Worm (Caenorhabditis elegans): Measurements from ENCODE around the gene F53F4.2.

Gene F53F4.2

DNA sequence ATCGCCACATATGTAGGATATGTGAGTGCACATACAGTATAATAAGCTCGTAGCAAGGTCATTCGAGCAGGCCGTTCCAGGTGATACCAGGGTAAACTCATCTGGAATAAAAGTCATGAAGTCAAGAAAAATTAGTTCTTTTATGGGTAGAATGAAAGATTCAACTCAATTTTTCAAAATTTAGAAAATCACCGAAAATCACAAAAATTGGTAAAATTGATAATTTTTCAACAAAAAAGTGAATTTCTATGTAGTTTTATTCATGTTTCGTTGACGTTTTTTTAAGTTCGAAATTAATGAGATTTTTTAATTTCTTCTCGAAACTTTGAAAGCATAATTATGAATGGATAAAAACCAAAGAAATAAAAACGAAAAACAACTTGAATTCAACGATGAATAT, 32.3 kb upstream of the F53F4.2 start, which contains the start of gene F53F4.16:
F53F4.16 (minus strand) TSS at position 101 of the 400 bp plus-strand sequence.
- TF ChIP-seq hmg-4 (GFP tag; optimal IDR thresholded peaks at IDR 0.05) (no peak), sea-1 (GFP tag; conservative IDR thresholded peaks at IDR 0.05) (no peak), tra-4 (tag; optimal IDR thresholded peaks at IDR 0.05) (no peak)

- no peak for TF ChIP-seq sea-1 (GFP tag; conservative IDR thresholded peaks at IDR 0.05)
- TF ChIP-seq ets-7 (tag; optimal IDR thresholded peaks at IDR 0.05) = no peak
- TF ChIP-seq tbx-37 (GFP tag; conservative IDR thresholded peaks at IDR 0.05) = no peak
- no peak for TF ChIP-seq hmg-4 (GFP tag; optimal IDR thresholded peaks at IDR 0.05)
These were observed 31.3 kb upstream of the F53F4.2 start, which contains the start of gene F53F4.15 for ce11 chrV:13620676-13621075. F53F4.15 (plus strand) TSS chrV:13620976.

ce11 chrV:13619752-13620151, 30.4 kb upstream of the F53F4.2 start, which contains the start of gene srd-11:
srd-11 (minus strand) TSS chrV:13619852.
- no peak for TF ChIP-seq ceh-36 (tag; optimal IDR thresholded peaks at IDR 0.05)

DNA sequence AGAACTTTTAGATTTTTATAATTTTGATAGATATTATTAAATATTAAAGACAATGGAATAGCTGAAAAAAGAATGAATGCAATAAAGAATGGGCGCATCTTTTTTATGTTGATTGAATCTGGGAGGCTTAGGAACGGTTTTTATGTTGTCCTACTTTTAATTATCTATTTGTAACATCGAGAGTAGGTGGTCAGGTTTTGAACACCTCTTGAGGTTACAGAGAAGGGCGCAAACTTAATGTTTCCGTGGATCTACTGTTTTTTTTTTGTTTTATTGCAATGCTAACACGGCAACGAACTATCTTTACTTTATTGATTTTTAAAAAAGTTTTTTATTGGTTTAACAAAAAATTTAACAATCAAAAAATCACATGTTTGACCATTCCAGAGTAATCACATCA, 24.5 kb upstream of the F53F4.2 start, which contains the start of gene F53F4.7:
F53F4.7 (minus strand) TSS at position 101 of the 400 bp plus-strand sequence.
- TF ChIP-seq tbx-11 (GFP tag; IDR thresholded peaks at IDR 0.05) = no peak
- TF ChIP-seq ama-1 (optimal IDR thresholded peaks at IDR 0.05) = no peak
- TF ChIP-seq scrt-1 (GFP tag; IDR thresholded peaks at IDR 0.05) = no peak
- TF ChIP-seq aly-1 (tag; optimal IDR thresholded peaks at IDR 0.05) = no peak
- TF ChIP-seq tra-4 (tag; optimal IDR thresholded peaks at IDR 0.05) = no peak

ce11 chrV:13611782-13612181, 22.4 kb upstream of the F53F4.2 start, which contains the start of gene spig-9:
spig-9 (minus strand) TSS chrV:13611882.
- TF ChIP-seq ceh-13 (GFP tag; optimal IDR thresholded peaks at IDR 0.05) (no peak), tbx-11 (GFP tag; IDR thresholded peaks at IDR 0.05) (no peak), tbx-37 (GFP tag; conservative IDR thresholded peaks at IDR 0.05) (no peak), B0310.2 (tag; optimal IDR thresholded peaks at IDR 0.05) (no peak), aly-1 (tag; optimal IDR thresholded peaks at IDR 0.05) (no peak), scrt-1 (GFP tag; IDR thresholded peaks at IDR 0.05) (no peak), ets-7 (tag; optimal IDR thresholded peaks at IDR 0.05) (no peak), tra-4 (tag; optimal IDR thresholded peaks at IDR 0.05) (no peak), flt-1 (GFP tag; IDR thresholded peaks at IDR 0.05) (no peak), hmg-4 (GFP tag; optimal IDR thresholded peaks at IDR 0.05) (no peak), hmbx-1 (tag; optimal IDR thresholded peaks at IDR 0.05) (no peak), ceh-36 (tag; optimal IDR thresholded peaks at IDR 0.05) (no peak), hnd-1 (tag; optimal IDR thresholded peaks at IDR 0.05) (no peak), sea-1 (GFP tag; conservative IDR thresholded peaks at IDR 0.05) (no peak), pes-1 (GFP tag; IDR thresholded peaks at IDR 0.05) (no peak)

DNA sequence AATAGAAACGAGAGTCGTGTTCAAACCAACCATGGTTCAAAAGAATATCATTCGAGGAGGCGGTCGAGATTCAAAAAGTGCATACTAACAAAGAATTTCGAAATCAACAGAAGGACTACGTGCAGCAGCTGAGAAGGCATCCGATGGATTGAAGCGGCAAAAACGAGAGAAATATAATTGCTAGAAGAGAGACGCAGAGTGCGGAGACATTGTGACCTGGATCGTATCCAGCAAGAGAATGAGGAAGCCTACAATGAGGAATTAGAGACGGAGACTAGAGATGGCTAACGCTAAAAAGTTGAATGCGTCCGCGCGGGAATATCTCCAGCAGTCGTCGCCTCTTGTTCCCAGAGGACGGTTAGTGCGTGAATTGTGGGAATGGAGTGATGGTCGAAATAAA, 20.4 kb upstream of the F53F4.2 start:
- TF ChIP-seq sea-1 (GFP tag; conservative IDR thresholded peaks at IDR 0.05) (no peak), ama-1 (optimal IDR thresholded peaks at IDR 0.05) (no peak), tbx-37 (GFP tag; conservative IDR thresholded peaks at IDR 0.05) (no peak), B0310.2 (tag; optimal IDR thresholded peaks at IDR 0.05) (no peak), scrt-1 (GFP tag; IDR thresholded peaks at IDR 0.05) (no peak), ceh-13 (GFP tag; optimal IDR thresholded peaks at IDR 0.05) (no peak), tbx-11 (GFP tag; IDR thresholded peaks at IDR 0.05) (no peak), aly-1 (tag; optimal IDR thresholded peaks at IDR 0.05) (no peak), hnd-1 (tag; optimal IDR thresholded peaks at IDR 0.05) (no peak), ceh-36 (tag; optimal IDR thresholded peaks at IDR 0.05) (no peak), ets-7 (tag; optimal IDR thresholded peaks at IDR 0.05) (no peak), tra-4 (tag; optimal IDR thresholded peaks at IDR 0.05) (no peak), hmg-4 (GFP tag; optimal IDR thresholded peaks at IDR 0.05) (no peak), pes-1 (GFP tag; IDR thresholded peaks at IDR 0.05) (no peak), hmbx-1 (tag; optimal IDR thresholded peaks at IDR 0.05) (no peak), flt-1 (GFP tag; IDR thresholded peaks at IDR 0.05) (no peak), F13C5.2 (tag; optimal IDR thresholded peaks at IDR 0.05) (no peak)

- TF ChIP-seq hmg-4 (GFP tag; optimal IDR thresholded peaks at IDR 0.05) = no peak
- no peak for TF ChIP-seq ets-7 (tag; optimal IDR thresholded peaks at IDR 0.05)
- TF ChIP-seq pes-1 (GFP tag; IDR thresholded peaks at IDR 0.05) = no peak
These were observed 19.1 kb upstream of the F53F4.2 start for ce11 chrV:13608486-13608885.

ce11 chrV:13606651-13607242, 17.4 kb upstream of the F53F4.2 start, which contains the start of gene fmo-4:
fmo-4 (minus strand) TSS chrV:13606701.
- TF ChIP-seq ets-7 (tag; optimal IDR thresholded peaks at IDR 0.05) = no peak
- TF ChIP-seq sea-1 (GFP tag; conservative IDR thresholded peaks at IDR 0.05) = no peak
- no peak for TF ChIP-seq flt-1 (GFP tag; IDR thresholded peaks at IDR 0.05)
- no peak for TF ChIP-seq tbx-11 (GFP tag; IDR thresholded peaks at IDR 0.05)
- TF ChIP-seq F13C5.2 (tag; optimal IDR thresholded peaks at IDR 0.05) = no peak
- no peak for TF ChIP-seq ama-1 (optimal IDR thresholded peaks at IDR 0.05)
- TF ChIP-seq aly-1 (tag; optimal IDR thresholded peaks at IDR 0.05) = no peak
- TF ChIP-seq pes-1 (GFP tag; IDR thresholded peaks at IDR 0.05) = no peak

DNA sequence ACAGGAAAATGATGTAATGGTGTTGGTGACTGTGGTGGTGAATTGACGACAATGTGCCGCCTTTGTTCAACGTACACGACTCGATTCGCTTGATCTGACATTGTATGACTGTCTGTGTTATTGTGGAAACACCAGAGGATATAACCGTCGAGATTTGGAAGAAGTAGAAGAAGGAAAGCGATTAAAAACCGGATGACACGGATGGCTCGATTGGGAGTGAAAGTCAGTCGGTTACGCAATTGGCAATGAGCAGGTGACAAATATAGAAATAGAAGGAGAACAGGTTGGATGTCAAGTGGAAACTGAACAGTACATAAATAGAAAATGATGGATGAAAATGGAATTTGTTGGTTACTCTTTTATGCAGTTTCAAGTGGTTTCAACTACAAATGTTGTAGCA, 11.5 kb upstream of the F53F4.2 start, which contains the start of gene rdy-2:
rdy-2 (minus strand) TSS at position 101 of the 400 bp plus-strand sequence.
- TF ChIP-seq scrt-1 (GFP tag; IDR thresholded peaks at IDR 0.05) = no peak
- TF ChIP-seq hmbx-1 (tag; optimal IDR thresholded peaks at IDR 0.05) = no peak
- no peak for TF ChIP-seq ceh-36 (tag; optimal IDR thresholded peaks at IDR 0.05)
- TF ChIP-seq pes-1 (GFP tag; IDR thresholded peaks at IDR 0.05) = no peak
- TF ChIP-seq flt-1 (GFP tag; IDR thresholded peaks at IDR 0.05) = no peak
- TF ChIP-seq B0310.2 (tag; optimal IDR thresholded peaks at IDR 0.05) = no peak
- TF ChIP-seq ceh-13 (GFP tag; optimal IDR thresholded peaks at IDR 0.05) = no peak
- TF ChIP-seq ets-7 (tag; optimal IDR thresholded peaks at IDR 0.05) = no peak
- TF ChIP-seq F13C5.2 (tag; optimal IDR thresholded peaks at IDR 0.05) = no peak
- TF ChIP-seq ama-1 (optimal IDR thresholded peaks at IDR 0.05) = no peak
- no peak for TF ChIP-seq tra-4 (tag; optimal IDR thresholded peaks at IDR 0.05)
- no peak for TF ChIP-seq aly-1 (tag; optimal IDR thresholded peaks at IDR 0.05)
- TF ChIP-seq sea-1 (GFP tag; conservative IDR thresholded peaks at IDR 0.05) = no peak
- TF ChIP-seq hmg-4 (GFP tag; optimal IDR thresholded peaks at IDR 0.05) = no peak

Data from whole organism, early embryonic.